Fruit fly (Drosophila melanogaster) whole organism, embryonic: ENCODE results near the gene Twdlalpha.

Source experiments
- Atf-2 ChIP-seq: fragments of 200-800 bp; sonication (Bioruptor generic); optimal IDR thresholded peaks from 2 replicates; lab custom pipeline; 2016; ENCODE audit warnings: missing biosample characterization, missing genetic modification characterization
- CG10543 ChIP-seq: fragments of 200-800 bp; sonication (Bioruptor generic); optimal IDR thresholded peaks from 3 replicates; lab custom pipeline; 2017; ENCODE audit warnings: missing biosample characterization, mild to moderate bottlenecking, missing genetic modification characterization, moderate library complexity
- CG10979 ChIP-seq: fragments of 200-800 bp; sonication (Bioruptor generic); optimal IDR thresholded peaks from 2 replicates; lab custom pipeline; 2018; ENCODE audit warnings: missing biosample characterization, mild to moderate bottlenecking, missing genetic modification characterization, moderate library complexity
- CG13894 ChIP-seq: fragments of 200-800 bp; sonication (Bioruptor generic); optimal IDR thresholded peaks from 3 replicates; lab custom pipeline; 2018; ENCODE audit warnings: missing biosample characterization, mild to moderate bottlenecking, missing genetic modification characterization, moderate library complexity
- CG14965 ChIP-seq: fragments of 200-800 bp; sonication (Bioruptor generic); optimal IDR thresholded peaks from 2 replicates; lab custom pipeline; 2016; ENCODE audit warnings: missing biosample characterization, missing genetic modification characterization, borderline replicate concordance
- CG1603 ChIP-seq: fragments of 200-800 bp; sonication (Bioruptor generic); optimal IDR thresholded peaks from 2 replicates; lab custom pipeline; 2019; ENCODE audit warnings: missing biosample characterization, mild to moderate bottlenecking, missing genetic modification characterization, moderate library complexity
- CG16779 ChIP-seq: fragments of 200-800 bp; sonication (Bioruptor generic); IDR thresholded peaks from 2 replicates; pipeline ENCODE4 v1.3.6; 2022; ENCODE audit warnings: missing biosample characterization, missing genetic modification characterization
- CG2712 ChIP-seq: fragments of 200-800 bp; optimal IDR thresholded peaks from 3 replicates; lab custom pipeline; 2019; ENCODE audit warnings: missing biosample characterization, mild to moderate bottlenecking, missing genetic modification characterization, moderate library complexity
- CG31441 ChIP-seq: fragments of 200-800 bp; sonication (Bioruptor generic); IDR thresholded peaks from 2 replicates; pipeline ENCODE4 v1.3.6; 2022; ENCODE audit warnings: missing biosample characterization, missing genetic modification characterization
- CG32532 ChIP-seq: fragments of 200-800 bp; sonication (Bioruptor generic); IDR thresholded peaks from 2 replicates; pipeline ENCODE4 v1.3.6; 2022; ENCODE audit warnings: missing biosample characterization, missing genetic modification characterization
- CG3726 ChIP-seq: fragments of 200-800 bp; sonication (Bioruptor generic); IDR thresholded peaks from 3 replicates; pipeline ENCODE4, ENCODE4 v1.3.6; 2022; ENCODE audit warnings: missing biosample characterization, missing genetic modification characterization
- CG4707 ChIP-seq: fragments of 200-800 bp; sonication (Bioruptor generic); optimal IDR thresholded peaks from 2 replicates; lab custom pipeline; 2018; ENCODE audit warnings: missing biosample characterization, mild to moderate bottlenecking, missing genetic modification characterization, moderate library complexity
- CG6175 ChIP-seq: fragments of 200-800 bp; sonication (Bioruptor generic); IDR thresholded peaks from 3 replicates; pipeline ENCODE4 v1.3.6; 2022; ENCODE audit warnings: missing biosample characterization, missing genetic modification characterization
- CG7963 ChIP-seq: fragments of 200-800 bp; sonication (Bioruptor generic); IDR thresholded peaks from 3 replicates; pipeline ENCODE4 v1.3.6; 2022; ENCODE audit warnings: missing biosample characterization, missing genetic modification characterization; ENCODE audit not compliant: partially characterized antibody
- CG8089 ChIP-seq: fragments of 200-800 bp; sonication (Bioruptor generic); optimal IDR thresholded peaks from 3 replicates; lab custom pipeline; 2016; ENCODE audit warnings: missing biosample characterization, missing genetic modification characterization
- CG8281 ChIP-seq: fragments of 200-800 bp; sonication (Bioruptor generic); optimal IDR thresholded peaks from 2 replicates; lab custom pipeline; 2018; ENCODE audit warnings: missing biosample characterization, mild to moderate bottlenecking, missing genetic modification characterization, moderate library complexity
- CG8924 ChIP-seq: fragments of 200-800 bp; optimal IDR thresholded peaks from 3 replicates; lab custom pipeline; 2019; ENCODE audit warnings: missing biosample characterization, mild to moderate bottlenecking, missing genetic modification characterization, moderate library complexity
- CG9437 ChIP-seq: fragments of 200-800 bp; sonication (Bioruptor generic); optimal IDR thresholded peaks from 2 replicates; lab custom pipeline; 2018; ENCODE audit warnings: missing biosample characterization, mild to moderate bottlenecking, missing genetic modification characterization
- CG9797 ChIP-seq: fragments of 200-800 bp; sonication (Bioruptor generic); optimal IDR thresholded peaks from 3 replicates; lab custom pipeline; 2018; ENCODE audit warnings: missing biosample characterization, mild to moderate bottlenecking, missing genetic modification characterization
- D19A ChIP-seq: fragments of 200-800 bp; optimal IDR thresholded peaks from 3 replicates; lab custom pipeline; 2019; ENCODE audit warnings: missing biosample characterization, mild to moderate bottlenecking, missing genetic modification characterization, moderate library complexity
- Dbx ChIP-seq: fragments of 200-800 bp; sonication (Bioruptor generic); IDR thresholded peaks from 3 replicates; pipeline ENCODE4 v1.3.6; 2022; ENCODE audit warnings: missing biosample characterization, missing genetic modification characterization
- Elba2 ChIP-seq: fragments of 200-800 bp; sonication (Bioruptor generic); optimal IDR thresholded peaks from 3 replicates; lab custom pipeline; 2016; ENCODE audit warnings: missing biosample characterization, missing genetic modification characterization
- Ets97D ChIP-seq: fragments of 200-800 bp; sonication (Bioruptor generic); optimal IDR thresholded peaks from 3 replicates; lab custom pipeline; 2016; ENCODE audit warnings: missing biosample characterization, missing genetic modification characterization
- GATAe ChIP-seq: fragments of 200-800 bp; sonication (Bioruptor generic); conservative IDR thresholded peaks from 2 replicates; pipeline ENCODE4 v1.3.6; 2022; ENCODE audit warnings: missing biosample characterization, missing genetic modification characterization
- H15 ChIP-seq: fragments of 200-800 bp; sonication (Bioruptor generic); IDR thresholded peaks from 3 replicates; pipeline ENCODE4 v1.3.6; 2022; ENCODE audit warnings: missing biosample characterization, missing genetic modification characterization
- Jarid2 ChIP-seq: fragments of 200-800 bp; sonication (Bioruptor generic); optimal IDR thresholded peaks from 3 replicates; lab custom pipeline; 2017; ENCODE audit warnings: mild to moderate bottlenecking, missing biosample characterization, missing genetic modification reagents, missing genetic modification characterization
- Nf-YB ChIP-seq: fragments of 200-800 bp; sonication (Bioruptor generic); optimal IDR thresholded peaks from 3 replicates; lab custom pipeline; 2019; ENCODE audit warnings: missing biosample characterization, mild to moderate bottlenecking, missing genetic modification characterization, moderate library complexity
- Oli ChIP-seq: fragments of 200-800 bp; sonication (Bioruptor generic); optimal IDR thresholded peaks from 2 replicates; lab custom pipeline; 2018; ENCODE audit warnings: missing biosample characterization, mild to moderate bottlenecking, missing genetic modification characterization, moderate library complexity
- Sin3A ChIP-seq: fragments of >200 bp; optimal IDR thresholded peaks from 2 replicates; lab custom pipeline; 2018
- Sry-δ ChIP-seq: fragments of 200-800 bp; sonication (Bioruptor generic); optimal IDR thresholded peaks from 2 replicates; lab custom pipeline; 2016; ENCODE audit warnings: missing biosample characterization, missing genetic modification characterization
- al ChIP-seq: fragments of 200-800 bp; sonication (Bioruptor generic); IDR thresholded peaks from 2 replicates; pipeline ENCODE4 v1.3.6; 2022; ENCODE audit warnings: missing biosample characterization, missing genetic modification characterization
- caup ChIP-seq: fragments of 200-800 bp; sonication (Bioruptor generic); optimal IDR thresholded peaks from 3 replicates; lab custom pipeline; 2017; ENCODE audit warnings: missing biosample characterization, mild to moderate bottlenecking, missing genetic modification characterization, moderate library complexity; ENCODE audit not compliant: severe bottlenecking
- ci ChIP-seq: fragments of 200-800 bp; sonication (Bioruptor generic); IDR thresholded peaks from 3 replicates; pipeline ENCODE4 v1.3.6; 2022; ENCODE audit warnings: missing biosample characterization, missing genetic modification characterization
- crp ChIP-seq, 2 experiments: fragments of 200-800 bp; sonication (Bioruptor generic); optimal IDR thresholded peaks; 2 replicates in 1 of 2; 3 replicates in 1 of 2; lab custom pipeline; 2017; ENCODE audit warnings: missing biosample characterization in 2 of 2, missing genetic modification characterization in 2 of 2, mild to moderate bottlenecking in 1 of 2, moderate library complexity in 1 of 2
- dysf ChIP-seq: fragments of 200-800 bp; sonication (Bioruptor generic); IDR thresholded peaks from 3 replicates; pipeline ENCODE4 v1.3.6; 2022; ENCODE audit warnings: missing biosample characterization, missing genetic modification characterization
- ewg ChIP-seq: fragments of 200-800 bp; sonication (Bioruptor generic); optimal IDR thresholded peaks from 3 replicates; lab custom pipeline; 2017; ENCODE audit warnings: mild to moderate bottlenecking, missing biosample characterization, missing genetic modification reagents, missing genetic modification characterization
- fd96Cb ChIP-seq: fragments of 200-800 bp; sonication (Bioruptor generic); optimal IDR thresholded peaks from 2 replicates; lab custom pipeline; 2018; ENCODE audit warnings: missing biosample characterization, mild to moderate bottlenecking, missing genetic modification characterization, moderate library complexity
- ftz-f1 ChIP-seq: fragments of 200-800 bp; sonication (Bioruptor generic); optimal IDR thresholded peaks from 2 replicates; lab custom pipeline; 2016; ENCODE audit warnings: missing biosample characterization, missing genetic modification characterization
- gsb ChIP-seq: fragments of 200-800 bp; sonication (Bioruptor generic); IDR thresholded peaks from 2 replicates; pipeline ENCODE4 v1.3.6; 2022; ENCODE audit warnings: missing biosample characterization, missing genetic modification characterization
- lov ChIP-seq, 2 experiments: fragments of 200-800 bp in 1 of 2; fragments of >200 bp in 1 of 2; sonication (Bioruptor generic) in 1 of 2; IDR thresholded peaks in 1 of 2; optimal IDR thresholded peaks in 1 of 2; 2 replicates in 1 of 2; 3 replicates in 1 of 2; pipeline versions ENCODE4 v1.3.6 to Lab custom; 2017 to 2022; ENCODE audit warnings: missing biosample characterization in 1 of 2, missing genetic modification characterization in 1 of 2
- luna ChIP-seq: fragments of 200-800 bp; sonication (Bioruptor generic); optimal IDR thresholded peaks from 2 replicates; lab custom pipeline; 2016; ENCODE audit warnings: missing biosample characterization, missing genetic modification characterization
- nom ChIP-seq: fragments of 200-800 bp; sonication (Bioruptor generic); optimal IDR thresholded peaks from 2 replicates; lab custom pipeline; 2017; ENCODE audit warnings: missing biosample characterization, missing genetic modification characterization, mild to moderate bottlenecking, moderate library complexity, missing genetic modification reagents
- p53 ChIP-seq: fragments of 200-800 bp; sonication (Bioruptor generic); optimal IDR thresholded peaks from 2 replicates; lab custom pipeline; 2016; ENCODE audit warnings: missing biosample characterization, missing genetic modification characterization
- row ChIP-seq: fragments of 200-800 bp; sonication (Bioruptor generic); IDR thresholded peaks from 3 replicates; pipeline ENCODE4 v1.3.6; 2022; ENCODE audit warnings: missing biosample characterization, missing genetic modification characterization
- scrt ChIP-seq: fragments of 200-800 bp; sonication (Bioruptor generic); optimal IDR thresholded peaks from 2 replicates; lab custom pipeline; 2018; ENCODE audit warnings: missing biosample characterization, mild to moderate bottlenecking, missing genetic modification characterization, moderate library complexity
- sd ChIP-seq: fragments of 200-800 bp; sonication (Bioruptor generic); optimal IDR thresholded peaks from 3 replicates; lab custom pipeline; 2018; ENCODE audit warnings: missing biosample characterization, mild to moderate bottlenecking, missing genetic modification characterization, moderate library complexity
- slou ChIP-seq: fragments of 200-800 bp; sonication (Bioruptor generic); optimal IDR thresholded peaks from 3 replicates; lab custom pipeline; 2016; ENCODE audit warnings: missing biosample characterization, missing genetic modification characterization
- sob ChIP-seq: fragments of 200-800 bp; sonication (Bioruptor generic); IDR thresholded peaks from 2 replicates; pipeline ENCODE4 v1.3.6; 2022; ENCODE audit warnings: missing biosample characterization, missing genetic modification characterization
- ssp ChIP-seq: fragments of 200-800 bp; sonication (Bioruptor generic); IDR thresholded peaks from 2 replicates; pipeline ENCODE4 v1.3.6; 2022; ENCODE audit warnings: missing biosample characterization, missing genetic modification characterization

Twdlalpha gene

dm6 chrX:16696614-16697519 lies 45.8 kb upstream of the Twdlalpha start (continued):
- peak; percentile 52 for TF ChIP-seq ftz-f1 (GFP tag; lab: Kevin White, UChicago)
- TF ChIP-seq CG10979 (tag; lab: Kevin White, UChicago) = no peak
- no peak for TF ChIP-seq nom (GFP tag; lab: Kevin White, UChicago)
- TF ChIP-seq Oli (tag; lab: Kevin White, UChicago) = peak; percentile 0
- TF ChIP-seq CG31441 (GFP tag; lab: Robert Waterston, UW) = 0 out of 2 replicates have a peak, but pooled peaks have one; percentile 12
- no peak for TF ChIP-seq luna (GFP tag; lab: Kevin White, UChicago)
- no peak for TF ChIP-seq lov (optimal IDR thresholded peaks at IDR 0.05; lab: Kevin White, UChicago)
- no peak for TF ChIP-seq lov (GFP tag; IDR thresholded peaks at IDR 0.05; lab: Robert Waterston, UW)
- TF ChIP-seq D19A (tag; lab: Kevin White, UChicago) = no peak
- no peak for TF ChIP-seq slou
- no peak for TF ChIP-seq CG32532 (GFP tag; lab: Robert Waterston, UW)
- no peak for TF ChIP-seq sd
- no peak for TF ChIP-seq caup
- TF ChIP-seq CG8281 (tag; lab: Kevin White, UChicago) = no peak
- TF ChIP-seq fd96Cb (tag; lab: Kevin White, UChicago) = peak; percentile 11
- no peak for TF ChIP-seq ci (GFP tag; lab: Robert Waterston, UW)
- no peak for TF ChIP-seq Dbx (GFP tag; lab: Robert Waterston, UW)
- no peak for TF ChIP-seq CG7963 (GFP tag; lab: Robert Waterston, UW)
- no peak for TF ChIP-seq CG13894 (tag; lab: Kevin White, UChicago)
- TF ChIP-seq CG8089 (GFP tag; lab: Kevin White, UChicago) = no peak
- TF ChIP-seq ssp (GFP tag; lab: Robert Waterston, UW) = no peak
- no peak for TF ChIP-seq CG9797 (GFP tag; lab: Kevin White, UChicago)
- TF ChIP-seq Atf-2 (GFP tag; lab: Kevin White, UChicago) = no peak
- TF ChIP-seq CG6175 (GFP tag; lab: Robert Waterston, UW) = no peak
- no peak for TF ChIP-seq crp (GFP tag; optimal IDR thresholded peaks at IDR 0.05; lab: Kevin White, UChicago)
- no peak for TF ChIP-seq al (GFP tag; lab: Robert Waterston, UW)
- no peak for TF ChIP-seq ewg
- TF ChIP-seq CG3726 (GFP tag; lab: Robert Waterston, UW) = no peak
- TF ChIP-seq p53 (GFP tag; lab: Kevin White, UChicago) = no peak
- TF ChIP-seq dysf (GFP tag; lab: Robert Waterston, UW) = 0 out of 3 replicates have a peak, but pooled peaks have one; percentile 18
- TF ChIP-seq CG10543 (GFP tag; lab: Kevin White, UChicago) = no peak
- TF ChIP-seq GATAe (GFP tag; lab: Robert Waterston, UW) = no peak
- TF ChIP-seq scrt (GFP tag; lab: Kevin White, UChicago) = no peak
- no peak for TF ChIP-seq Ets97D
- no peak for TF ChIP-seq Elba2 (GFP tag; lab: Kevin White, UChicago)
- no peak for TF ChIP-seq CG8924 (tag; lab: Kevin White, UChicago)
- no peak for TF ChIP-seq CG1603 (tag; lab: Kevin White, UChicago)
- TF ChIP-seq Sin3A (lab: Kevin White, UChicago) = no peak
- TF ChIP-seq H15 = no peak
- TF ChIP-seq Sry-δ (GFP tag; lab: Kevin White, UChicago) = no peak
- TF ChIP-seq CG14965 (GFP tag; lab: Kevin White, UChicago) = no peak
- no peak for TF ChIP-seq sob (GFP tag; lab: Robert Waterston, UW)
- no peak for TF ChIP-seq CG2712 (tag; lab: Kevin White, UChicago)
- TF ChIP-seq Jarid2 (GFP tag; lab: Kevin White, UChicago) = no peak
- no peak for TF ChIP-seq CG16779 (GFP tag; lab: Robert Waterston, UW)
- no peak for TF ChIP-seq gsb (GFP tag; lab: Robert Waterston, UW)
- no peak for TF ChIP-seq Nf-YB (GFP tag; lab: Kevin White, UChicago)
- TF ChIP-seq CG4707 (GFP tag; lab: Kevin White, UChicago) = no peak
- TF ChIP-seq CG9437 = no peak
- TF ChIP-seq row (GFP tag; lab: Robert Waterston, UW) = 0 out of 3 replicates have a peak, but pooled peaks have one; percentile 13
